Worm (Caenorhabditis elegans) whole organism, early embryonic: Measurements from ENCODE around the gene ucr-1.

ENCODE experiments used
- B0310.2 ChIP-seq: sonication (generic microtip); optimal IDR thresholded peaks from 2 replicates; lab custom pipeline; 2016; ENCODE audit warnings: mild to moderate bottlenecking, missing genetic modification characterization, missing compliant biosample characterization
- aly-1 ChIP-seq: sonication (generic microtip); optimal IDR thresholded peaks from 2 replicates; lab custom pipeline; 2016; ENCODE audit warnings: missing genetic modification characterization, missing compliant biosample characterization
- ama-1 ChIP-seq: fragments of 150-350 bp; optimal IDR thresholded peaks from 2 replicates; lab custom pipeline; 2014
- ceh-13 ChIP-seq: fragments of 200-800 bp; sonication (Bioruptor generic); optimal IDR thresholded peaks from 2 replicates; lab custom pipeline; 2018; ENCODE audit warnings: mild to moderate bottlenecking, missing genetic modification characterization, missing compliant biosample characterization
- ets-7 ChIP-seq: sonication (generic microtip); optimal IDR thresholded peaks from 2 replicates; lab custom pipeline; 2016; ENCODE audit warnings: missing genotype, missing genetic modification characterization, missing compliant biosample characterization
- flt-1 ChIP-seq: fragments of 200-800 bp; sonication (Bioruptor generic); IDR thresholded peaks from 2 replicates; pipeline ENCODE4 v1.3.6; 2022; ENCODE audit warnings: missing genetic modification characterization, missing compliant biosample characterization
- hmg-4 ChIP-seq: fragments of 200-800 bp; sonication (Bioruptor generic); optimal IDR thresholded peaks from 2 replicates; lab custom pipeline; 2018; ENCODE audit warnings: mild to moderate bottlenecking, missing genetic modification characterization, missing compliant biosample characterization
- hnd-1 ChIP-seq: sonication (generic microtip); optimal IDR thresholded peaks from 2 replicates; lab custom pipeline; 2016; ENCODE audit warnings: missing genetic modification characterization, missing compliant biosample characterization
- pes-1 ChIP-seq: fragments of 200-800 bp; sonication (Bioruptor generic); IDR thresholded peaks from 2 replicates; pipeline ENCODE4 v1.3.6; 2022; ENCODE audit warnings: missing genetic modification reagents, missing genetic modification characterization, missing compliant biosample characterization
- scrt-1 ChIP-seq: fragments of 200-800 bp; sonication (Bioruptor generic); IDR thresholded peaks from 2 replicates; pipeline ENCODE4 v1.3.6; 2022; ENCODE audit warnings: missing genetic modification characterization, missing compliant biosample characterization
- sea-1 ChIP-seq: fragments of 200-800 bp; sonication (Bioruptor generic); conservative IDR thresholded peaks from 2 replicates; pipeline ENCODE4 v1.3.6; 2022; ENCODE audit warnings: missing genetic modification characterization, missing compliant biosample characterization
- tbx-11 ChIP-seq: fragments of 200-800 bp; sonication (Bioruptor generic); IDR thresholded peaks from 2 replicates; pipeline ENCODE4 v1.3.6; 2022; ENCODE audit warnings: missing genetic modification characterization, missing compliant biosample characterization
- tbx-37 ChIP-seq: fragments of 200-800 bp; sonication (Bioruptor generic); conservative IDR thresholded peaks from 2 replicates; pipeline ENCODE4 v1.3.6; 2022; ENCODE audit warnings: missing genetic modification reagents, missing genetic modification characterization, missing compliant biosample characterization
- tra-4 ChIP-seq: sonication (generic microtip); optimal IDR thresholded peaks from 2 replicates; lab custom pipeline; 2017; ENCODE audit warnings: missing genetic modification characterization, missing compliant biosample characterization

ce11 chrIII:5635179-5635578, 43.2 kb downstream of the ucr-1 start, which contains the start of gene ckk-1:
- TF ChIP-seq scrt-1 (GFP tag; lab: Robert Waterston, UW) (no peak), ets-7 (no peak), ama-1 (lab: Kevin White, UChicago) (no peak), pes-1 (GFP tag; lab: Robert Waterston, UW) (no peak), flt-1 (no peak), tbx-37 (GFP tag; lab: Robert Waterston, UW) (no peak), aly-1 (tag; lab: Kevin White, UChicago) (no peak), sea-1 (no peak), tra-4 (no peak), ceh-13 (GFP tag; lab: Kevin White, UChicago) (no peak), tbx-11 (GFP tag; lab: Robert Waterston, UW) (no peak), B0310.2 (no peak), hnd-1 (no peak), hmg-4 (GFP tag; lab: Kevin White, UChicago) (no peak)
